Fruit fly (Drosophila melanogaster) whole organism, embryonic: ENCODE results near the gene Mlp84B.
A peak's percentile ranks its signal among the peaks of the same experiment; 100 is the strongest.

ENCODE experiments used
- Aef1 ChIP-seq: fragments of 200-800 bp; sonication (Bioruptor generic); IDR thresholded peaks from 3 replicates; pipeline ENCODE4 v1.3.6; 2022; ENCODE audit warnings: missing biosample characterization, missing genetic modification characterization
- CG10147 ChIP-seq: fragments of 200-800 bp; sonication (Bioruptor generic); optimal IDR thresholded peaks from 2 replicates; lab custom pipeline; 2019; ENCODE audit warnings: missing biosample characterization, mild to moderate bottlenecking, missing genetic modification characterization, moderate library complexity
- CG10209 ChIP-seq: fragments of 200-800 bp; sonication (Bioruptor generic); optimal IDR thresholded peaks from 3 replicates; lab custom pipeline; 2017; ENCODE audit warnings: missing biosample characterization, mild to moderate bottlenecking, missing genetic modification characterization, missing genetic modification reagents
- CG10267 ChIP-seq: fragments of 200-800 bp; sonication (Bioruptor generic); optimal IDR thresholded peaks from 2 replicates; lab custom pipeline; 2018; ENCODE audit warnings: missing biosample characterization, mild to moderate bottlenecking, missing genetic modification characterization, moderate library complexity
- CG10366 ChIP-seq: fragments of 200-800 bp; sonication (Bioruptor generic); IDR thresholded peaks from 2 replicates; pipeline ENCODE4 v1.3.6; 2022; ENCODE audit warnings: missing biosample characterization, missing genetic modification characterization
- CG11093 ChIP-seq: fragments of 200-800 bp; sonication (Bioruptor generic); IDR thresholded peaks from 3 replicates; pipeline ENCODE4 v1.3.6; 2022; ENCODE audit warnings: missing biosample characterization, missing genetic modification characterization
- CG12219 ChIP-seq: fragments of 200-800 bp; sonication (Bioruptor generic); optimal IDR thresholded peaks from 3 replicates; lab custom pipeline; 2018; ENCODE audit warnings: missing biosample characterization, mild to moderate bottlenecking, missing genetic modification characterization
- CG12236 ChIP-seq: fragments of 200-800 bp; sonication (Bioruptor generic); optimal IDR thresholded peaks from 2 replicates; lab custom pipeline; 2016; ENCODE audit warnings: missing biosample characterization, missing genetic modification characterization
- CG18476 ChIP-seq: fragments of 200-800 bp; sonication (Bioruptor generic); optimal IDR thresholded peaks from 2 replicates; lab custom pipeline; 2016; ENCODE audit warnings: missing biosample characterization, mild to moderate bottlenecking, missing genetic modification characterization
- CG31224 ChIP-seq: fragments of 200-800 bp; sonication (Bioruptor generic); IDR thresholded peaks from 2 replicates; pipeline ENCODE4 v1.3.6; 2022; ENCODE audit warnings: missing biosample characterization, missing genetic modification characterization
- CG4820 ChIP-seq: fragments of 200-800 bp; sonication (Bioruptor generic); optimal IDR thresholded peaks from 3 replicates; lab custom pipeline; 2016; ENCODE audit warnings: missing biosample characterization, missing genetic modification characterization
- CG6765 ChIP-seq: fragments of 200-800 bp; sonication (Bioruptor generic); optimal IDR thresholded peaks from 3 replicates; lab custom pipeline; 2017; ENCODE audit warnings: missing biosample characterization, mild to moderate bottlenecking, missing genetic modification characterization
- CG7839 ChIP-seq: fragments of 200-800 bp; sonication (Bioruptor generic); optimal IDR thresholded peaks from 3 replicates; lab custom pipeline; 2018; ENCODE audit warnings: missing biosample characterization, mild to moderate bottlenecking, missing genetic modification characterization, moderate library complexity
- CG8765 ChIP-seq: fragments of 200-800 bp; sonication (Bioruptor generic); IDR thresholded peaks from 2 replicates; pipeline ENCODE4 v1.3.6; 2022; ENCODE audit warnings: missing biosample characterization, missing genetic modification characterization
- CG9817 ChIP-seq: fragments of 200-800 bp; sonication (Bioruptor generic); optimal IDR thresholded peaks from 2 replicates; lab custom pipeline; 2018; ENCODE audit warnings: missing biosample characterization, mild to moderate bottlenecking, missing genetic modification characterization, moderate library complexity
- Chrac-16 ChIP-seq: fragments of 200-800 bp; sonication (Bioruptor generic); optimal IDR thresholded peaks from 3 replicates; lab custom pipeline; 2016; ENCODE audit warnings: missing biosample characterization, missing genetic modification characterization
- D19A ChIP-seq: fragments of 200-800 bp; optimal IDR thresholded peaks from 3 replicates; lab custom pipeline; 2019; ENCODE audit warnings: missing biosample characterization, mild to moderate bottlenecking, missing genetic modification characterization, moderate library complexity
- Doc2 ChIP-seq: fragments of 200-800 bp; sonication (Bioruptor generic); IDR thresholded peaks from 2 replicates; pipeline ENCODE4 v1.3.6; 2022; ENCODE audit warnings: missing biosample characterization, missing genetic modification characterization
- Ets65A ChIP-seq: fragments of 200-800 bp; sonication (Bioruptor generic); peaks from one replicate; lab custom pipeline; 2016; ENCODE audit warnings: missing biosample characterization, missing genetic modification characterization
- Hr39 ChIP-seq: fragments of >200 bp; optimal IDR thresholded peaks from 2 replicates; lab custom pipeline; 2017
- Hr78 ChIP-seq, 2 experiments: fragments of 200-800 bp in 1 of 2; fragments of >200 bp in 1 of 2; sonication (Bioruptor generic) in 1 of 2; optimal IDR thresholded peaks; 2 replicates each; lab custom pipeline; 2017 to 2019; ENCODE audit warnings: missing biosample characterization in 2 of 2, missing genetic modification characterization in 2 of 2, mild to moderate bottlenecking in 1 of 2, moderate library complexity in 1 of 2
- NC2β ChIP-seq: fragments of 200-800 bp; sonication (Bioruptor generic); optimal IDR thresholded peaks from 2 replicates; lab custom pipeline; 2016; ENCODE audit warnings: missing biosample characterization, missing genetic modification characterization
- Ptx1 ChIP-seq: fragments of 200-800 bp; sonication (Bioruptor generic); IDR thresholded peaks from 2 replicates; pipeline ENCODE4 v1.3.6; 2022; ENCODE audit warnings: missing biosample characterization, missing genetic modification characterization
- Scr ChIP-seq: fragments of 200-800 bp; sonication (Bioruptor generic); IDR thresholded peaks from 2 replicates; pipeline ENCODE4 v1.3.6; 2022; ENCODE audit warnings: missing biosample characterization, missing genetic modification characterization; ENCODE audit not compliant: partially characterized antibody
- Side ChIP-seq: fragments of 200-800 bp; sonication (Bioruptor generic); optimal IDR thresholded peaks from 2 replicates; lab custom pipeline; 2016; ENCODE audit warnings: missing biosample characterization, missing genetic modification characterization
- Six4 ChIP-seq: fragments of 200-800 bp; sonication (Bioruptor generic); optimal IDR thresholded peaks from 2 replicates; lab custom pipeline; 2016; ENCODE audit warnings: missing biosample characterization, missing genetic modification characterization
- Sry-δ ChIP-seq: fragments of 200-800 bp; sonication (Bioruptor generic); optimal IDR thresholded peaks from 2 replicates; lab custom pipeline; 2016; ENCODE audit warnings: missing biosample characterization, missing genetic modification characterization
- TFAM ChIP-seq: fragments of 200-800 bp; sonication (Bioruptor generic); optimal IDR thresholded peaks from 2 replicates; lab custom pipeline; 2017; ENCODE audit warnings: missing biosample characterization, missing genetic modification characterization, inconsistent platforms
- Trl ChIP-seq, 3 experiments: fragments of >200 bp in 2 of 3; fragments of 200-800 bp in 1 of 3; sonication (Bioruptor generic) in 1 of 3; optimal IDR thresholded peaks; 2 replicates in 1 of 3; 3 replicates in 2 of 3; lab custom pipeline; 2016 to 2017; ENCODE audit warnings: missing biosample characterization in 1 of 3, missing genetic modification characterization in 1 of 3
- btn ChIP-seq: fragments of 200-800 bp; sonication (Bioruptor generic); optimal IDR thresholded peaks from 2 replicates; lab custom pipeline; 2016; ENCODE audit warnings: missing biosample characterization, missing genetic modification characterization
- chinmo ChIP-seq: fragments of 200-800 bp; sonication (Bioruptor generic); IDR thresholded peaks from 4 replicates; pipeline ENCODE4 v1.3.6; 2022; ENCODE audit warnings: missing biosample characterization, missing genetic modification characterization; ENCODE audit not compliant: partially characterized antibody
- corto ChIP-seq: fragments of 200-800 bp; sonication (Bioruptor generic); optimal IDR thresholded peaks from 2 replicates; lab custom pipeline; 2016; ENCODE audit warnings: missing biosample characterization, mild to moderate bottlenecking, missing genetic modification characterization, moderate library complexity
- fd64A ChIP-seq: fragments of 200-800 bp; sonication (Bioruptor generic); optimal IDR thresholded peaks from 3 replicates; lab custom pipeline; 2018; ENCODE audit warnings: missing biosample characterization, mild to moderate bottlenecking, missing genetic modification characterization
- gem ChIP-seq: fragments of 200-800 bp; sonication (Bioruptor generic); optimal IDR thresholded peaks from 2 replicates; lab custom pipeline; 2019; ENCODE audit warnings: missing biosample characterization, mild to moderate bottlenecking, missing genetic modification characterization, moderate library complexity
- gsb ChIP-seq: fragments of 200-800 bp; sonication (Bioruptor generic); IDR thresholded peaks from 2 replicates; pipeline ENCODE4 v1.3.6; 2022; ENCODE audit warnings: missing biosample characterization, missing genetic modification characterization
- h ChIP-seq: fragments of >200 bp; optimal IDR thresholded peaks from 2 replicates; lab custom pipeline; 2017
- lola ChIP-seq, 3 experiments: fragments of >200 bp in 2 of 3; fragments of 200-800 bp in 1 of 3; sonication (Bioruptor generic) in 1 of 3; optimal IDR thresholded peaks; 2 replicates each; lab custom pipeline; 2017 to 2019; ENCODE audit warnings: missing biosample characterization in 3 of 3, missing genetic modification characterization in 3 of 3, mild to moderate bottlenecking in 1 of 3, moderate library complexity in 1 of 3
- luna ChIP-seq: fragments of 200-800 bp; sonication (Bioruptor generic); optimal IDR thresholded peaks from 2 replicates; lab custom pipeline; 2016; ENCODE audit warnings: missing biosample characterization, missing genetic modification characterization
- mirr ChIP-seq: fragments of 200-800 bp; sonication (Bioruptor generic); optimal IDR thresholded peaks from 3 replicates; lab custom pipeline; 2018; ENCODE audit warnings: missing biosample characterization, mild to moderate bottlenecking, missing genetic modification characterization
- p53 ChIP-seq: fragments of 200-800 bp; sonication (Bioruptor generic); optimal IDR thresholded peaks from 2 replicates; lab custom pipeline; 2016; ENCODE audit warnings: missing biosample characterization, missing genetic modification characterization
- pita ChIP-seq: fragments of 200-800 bp; sonication (Bioruptor generic); optimal IDR thresholded peaks from 2 replicates; lab custom pipeline; 2017; ENCODE audit warnings: missing biosample characterization, mild to moderate bottlenecking, missing genetic modification characterization
- pum ChIP-seq: fragments of 200-800 bp; sonication (Bioruptor generic); optimal IDR thresholded peaks from 2 replicates; lab custom pipeline; 2016; ENCODE audit warnings: missing biosample characterization, missing genetic modification characterization
- pzg ChIP-seq: fragments of 200-800 bp; sonication (Bioruptor generic); optimal IDR thresholded peaks from 3 replicates; lab custom pipeline; 2018; ENCODE audit warnings: missing biosample characterization, mild to moderate bottlenecking, missing genetic modification characterization, moderate library complexity
- ranshi ChIP-seq: fragments of 200-800 bp; sonication (Bioruptor generic); IDR thresholded peaks from 2 replicates; pipeline ENCODE4 v1.3.6; 2022; ENCODE audit warnings: missing biosample characterization, missing genetic modification characterization
- sens-2 ChIP-seq: fragments of 200-800 bp; sonication (Bioruptor generic); IDR thresholded peaks from 2 replicates; pipeline ENCODE4 v1.3.6; 2022; ENCODE audit warnings: missing biosample characterization, missing genetic modification characterization
- seq ChIP-seq: fragments of 200-800 bp; sonication (Bioruptor generic); IDR thresholded peaks from 2 replicates; pipeline ENCODE4 v1.3.6; 2022; ENCODE audit warnings: missing biosample characterization, missing genetic modification characterization
- slou ChIP-seq: fragments of 200-800 bp; sonication (Bioruptor generic); optimal IDR thresholded peaks from 3 replicates; lab custom pipeline; 2016; ENCODE audit warnings: missing biosample characterization, missing genetic modification characterization
- tin ChIP-seq: fragments of 200-800 bp; sonication (Bioruptor generic); optimal IDR thresholded peaks from 3 replicates; lab custom pipeline; 2016; ENCODE audit warnings: missing biosample characterization, missing genetic modification characterization
- tio ChIP-seq: fragments of 200-800 bp; sonication (Bioruptor generic); optimal IDR thresholded peaks from 2 replicates; lab custom pipeline; 2017; ENCODE audit warnings: missing biosample characterization, missing genetic modification characterization, inconsistent platforms

The Mlp84B gene

DNA sequence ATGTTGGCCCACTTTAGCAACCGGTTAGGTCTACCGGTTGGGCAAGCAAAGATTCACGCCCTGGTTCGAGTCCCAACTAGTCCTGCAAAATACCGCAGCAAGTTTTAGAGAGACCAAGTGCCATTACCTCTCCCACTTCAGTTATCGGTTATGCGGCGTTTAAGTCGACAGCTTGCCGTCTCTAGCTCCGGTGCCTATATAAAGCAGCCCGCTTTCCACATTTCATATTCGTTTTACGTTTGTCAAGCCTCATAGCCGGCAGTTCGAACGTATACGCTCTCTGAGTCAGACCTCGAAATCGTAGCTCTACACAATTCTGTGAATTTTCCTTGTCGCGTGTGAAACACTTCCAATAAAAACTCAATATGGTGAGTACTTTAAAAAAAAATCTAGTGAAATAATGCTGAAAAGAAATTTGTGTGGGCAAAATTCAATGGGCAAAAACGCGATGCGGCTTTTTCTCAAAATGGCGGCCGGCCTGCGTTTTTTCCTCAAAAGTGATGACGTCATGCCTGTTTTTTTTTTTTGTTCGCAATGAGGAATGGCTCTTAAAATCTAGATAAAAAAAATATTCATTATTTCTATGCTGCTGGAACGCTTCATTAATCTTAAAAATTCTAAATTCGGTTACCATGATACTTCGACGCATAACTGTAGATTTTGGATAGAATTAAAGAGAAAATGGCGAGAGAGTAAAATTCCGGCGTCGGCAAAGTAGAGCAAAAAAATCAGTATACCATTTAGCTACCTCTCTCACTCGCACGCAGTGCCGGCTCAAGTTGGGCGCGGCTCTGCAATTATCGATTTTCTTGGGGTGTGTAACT is 30.9 kb downstream of the Mlp84B start, which contains the start of gene alphaTub84B (continued):
- TF ChIP-seq NC2β (peak; percentile 87), CG12236 (GFP tag; lab: Kevin White, UChicago) (no peak), CG9817 (no peak), CG8765 (GFP tag; lab: Robert Waterston, UW) (no peak), CG31224 (GFP tag; lab: Robert Waterston, UW) (no peak), CG10366 (GFP tag; lab: Robert Waterston, UW) (no peak), CG4820 (GFP tag; lab: Kevin White, UChicago) (no peak), chinmo (GFP tag; lab: Robert Waterston, UW) (peak; percentile 80; the same call in 2 of the 4 replicates), CG12219 (GFP tag; lab: Kevin White, UChicago) (peak; percentile 42), Doc2 (GFP tag; lab: Robert Waterston, UW) (no peak), tio (GFP tag; lab: Kevin White, UChicago) (no peak), fd64A (GFP tag; lab: Kevin White, UChicago) (peak; percentile 63), CG10209 (GFP tag; lab: Kevin White, UChicago) (peak; percentile 51), Chrac-16 (peak; percentile 38), Side (GFP tag; lab: Kevin White, UChicago) (peak; percentile 65), D19A (tag; lab: Kevin White, UChicago) (peak; percentile 13), sens-2 (GFP tag; lab: Robert Waterston, UW) (0 out of 2 replicates have a peak, but pooled peaks have one; percentile 31), p53 (GFP tag; lab: Kevin White, UChicago) (peak; percentile 76), gsb (GFP tag; lab: Robert Waterston, UW) (peak; percentile 60), CG10147 (GFP tag; lab: Kevin White, UChicago) (peak; percentile 61), CG6765 (GFP tag; lab: Kevin White, UChicago) (peak; percentile 74), Six4 (GFP tag; lab: Kevin White, UChicago) (peak; percentile 6), Aef1 (GFP tag; lab: Robert Waterston, UW) (peak; percentile 15; the same call in 2 of the 3 replicates), pzg (peak; percentile 98), ranshi (GFP tag; lab: Robert Waterston, UW) (peak; percentile 44; the same call in 1 of the 2 replicates), Hr78 (GFP tag; optimal IDR thresholded peaks at IDR 0.05; lab: Kevin White, UChicago) (no peak), Scr (GFP tag; lab: Robert Waterston, UW) (no peak; the same call in none of the 2 replicates), pum (GFP tag; lab: Kevin White, UChicago) (peak; percentile 9), seq (peak; percentile 44; the same call in 1 of the 2 replicates), Hr39 (lab: Kevin White, UChicago) (no peak), pita (GFP tag; lab: Kevin White, UChicago) (peak; percentile 93), CG10267 (tag; lab: Kevin White, UChicago) (peak; percentile 50), luna (GFP tag; lab: Kevin White, UChicago) (peak; percentile 58), Ets65A (GFP tag; lab: Kevin White, UChicago) (peak; percentile 95), btn (peak; percentile 67), h (lab: Kevin White, UChicago) (no peak), Ptx1 (0 out of 2 replicates have a peak, but pooled peaks have one; percentile 16), corto (GFP tag; lab: Kevin White, UChicago) (no peak), TFAM (GFP tag; lab: Kevin White, UChicago) (no peak), CG11093 (GFP tag; lab: Robert Waterston, UW) (no peak; the same call in 2 of the 3 replicates), lola (GFP tag; optimal IDR thresholded peaks at IDR 0.05; lab: Kevin White, UChicago) (no peak), gem (tag; lab: Kevin White, UChicago) (peak; percentile 39), CG7839 (tag; lab: Kevin White, UChicago) (peak; percentile 56), mirr (peak; percentile 81), Trl (optimal IDR thresholded peaks at IDR 0.05; lab: Kevin White, UChicago) (peak in 1 of 2 experiments; percentile 54), Trl (GFP tag; optimal IDR thresholded peaks at IDR 0.05; lab: Kevin White, UChicago) (peak; percentile 76), slou (GFP tag; lab: Kevin White, UChicago) (peak; percentile 35), tin (GFP tag; lab: Kevin White, UChicago) (peak; percentile 20), Sry-δ (GFP tag; lab: Kevin White, UChicago) (peak; percentile 94), CG18476 (GFP tag; lab: Kevin White, UChicago) (peak; percentile 36)
